Worm (Caenorhabditis elegans) whole organism, mixed stage, embryonic: ENCODE data around the gene syd-9.

Source experiments
- cnd-1 ChIP-seq: fragments of 200-800 bp; sonication (Bioruptor generic); optimal IDR thresholded peaks from 2 replicates; lab custom pipeline; 2018; ENCODE audit warnings: mild to moderate bottlenecking, missing genetic modification characterization, missing compliant biosample characterization
- lin-13 ChIP-seq: fragments of 150-350 bp; optimal IDR thresholded peaks from 2 replicates; lab custom pipeline; 2014; ENCODE audit warnings: missing biosample characterization, missing genetic modification characterization
- lsy-2 ChIP-seq: fragments of 150-350 bp; optimal IDR thresholded peaks from 2 replicates; lab custom pipeline; 2014; ENCODE audit warnings: missing biosample characterization, missing genetic modification characterization
- nhr-28 ChIP-seq: fragments of 150-350 bp; optimal IDR thresholded peaks from 2 replicates; lab custom pipeline; 2014; ENCODE audit warnings: missing biosample characterization, missing genetic modification characterization
- snpc-4 ChIP-seq: fragments of 150-350 bp; optimal IDR thresholded peaks from 2 replicates; lab custom pipeline; 2014; ENCODE audit warnings: missing biosample characterization, missing genetic modification characterization
- unc-62 ChIP-seq: fragments of 150-350 bp; optimal IDR thresholded peaks from 2 replicates; lab custom pipeline; 2014; ENCODE audit warnings: missing biosample characterization, missing genetic modification reagents, missing genetic modification characterization
- ztf-11 ChIP-seq: fragments of 150-350 bp; optimal IDR thresholded peaks from 2 replicates; lab custom pipeline; 2014; ENCODE audit warnings: missing biosample characterization, missing genetic modification characterization

DNA sequence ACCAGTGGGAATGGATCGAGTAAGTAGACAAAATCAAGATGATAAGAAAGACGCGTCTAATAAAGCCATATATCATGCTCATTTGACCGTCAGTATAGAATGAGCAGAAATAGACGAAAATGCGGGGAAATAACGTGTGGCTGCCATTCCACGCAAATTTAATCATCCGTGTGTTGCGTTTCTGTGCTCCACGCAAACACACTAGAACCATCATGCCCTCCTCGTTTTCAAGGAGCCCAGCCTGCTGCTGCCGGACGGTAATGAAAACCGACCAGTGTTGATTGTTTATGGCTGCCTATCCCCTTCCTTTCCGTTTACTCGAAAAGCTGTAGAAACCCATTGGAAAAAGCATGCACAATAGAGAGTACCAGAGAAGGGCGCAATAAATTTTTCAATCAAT lies 2.3 kb downstream of the syd-9 start:
- TF ChIP-seq unc-62 (no peak), cnd-1 (tag; lab: Kevin White, UChicago) (no peak), lin-13 (tag; lab: Kevin White, UChicago) (no peak), snpc-4 (tag; lab: Kevin White, UChicago) (no peak), lsy-2 (tag; lab: Kevin White, UChicago) (no peak), ztf-11 (tag; lab: Kevin White, UChicago) (no peak), nhr-28 (no peak)
